Fruit fly (Drosophila melanogaster) whole organism, adult: ENCODE measurements around the gene apn.

Source experiments
- CG11617 ChIP-seq: fragments of 200-800 bp; sonication (Bioruptor generic); optimal IDR thresholded peaks from 2 replicates; lab custom pipeline; 2017; ENCODE audit warnings: mild to moderate bottlenecking, missing biosample characterization, missing genetic modification reagents, missing genetic modification characterization
- CG12768 ChIP-seq: fragments of 200-800 bp; sonication (Bioruptor generic); optimal IDR thresholded peaks from 2 replicates; lab custom pipeline; 2017; ENCODE audit warnings: missing biosample characterization, missing genetic modification characterization, mild to moderate bottlenecking, moderate library complexity, missing genetic modification reagents
- CG14711 ChIP-seq: fragments of 200-800 bp; sonication (Bioruptor generic); optimal IDR thresholded peaks from 2 replicates; lab custom pipeline; 2018; ENCODE audit warnings: missing biosample characterization, mild to moderate bottlenecking, missing genetic modification characterization, moderate library complexity
- CG1620 ChIP-seq: fragments of 200-800 bp; sonication (Bioruptor generic); optimal IDR thresholded peaks from 2 replicates; lab custom pipeline; 2016; ENCODE audit warnings: missing biosample characterization, missing genetic modification characterization
- CG33017 ChIP-seq: fragments of 200-800 bp; sonication (Bioruptor generic); optimal IDR thresholded peaks from 2 replicates; lab custom pipeline; 2018; ENCODE audit warnings: missing biosample characterization, mild to moderate bottlenecking, missing genetic modification characterization, moderate library complexity
- CG5204 ChIP-seq: fragments of 200-800 bp; sonication (Bioruptor generic); optimal IDR thresholded peaks from 2 replicates; lab custom pipeline; 2016; ENCODE audit warnings: missing biosample characterization, missing genetic modification characterization
- CG7045 ChIP-seq: fragments of 200-800 bp; sonication (Bioruptor generic); optimal IDR thresholded peaks from 2 replicates; lab custom pipeline; 2017; ENCODE audit warnings: missing biosample characterization, mild to moderate bottlenecking, missing genetic modification characterization
- CG7101 ChIP-seq: fragments of 200-800 bp; sonication (Bioruptor generic); optimal IDR thresholded peaks from 2 replicates; lab custom pipeline; 2018; ENCODE audit warnings: missing biosample characterization, mild to moderate bottlenecking, missing genetic modification characterization, moderate library complexity
- Clk ChIP-seq: fragments of 200-800 bp; sonication (Bioruptor generic); optimal IDR thresholded peaks from 2 replicates; lab custom pipeline; 2017; ENCODE audit warnings: missing biosample characterization, missing genetic modification characterization
- Crg-1 ChIP-seq: fragments of 200-800 bp; sonication (Bioruptor generic); optimal IDR thresholded peaks from 2 replicates; lab custom pipeline; 2016; ENCODE audit warnings: missing biosample characterization, missing genetic modification characterization
- Hr96 ChIP-seq: fragments of 200-800 bp; sonication (Bioruptor generic); optimal IDR thresholded peaks from 2 replicates; lab custom pipeline; 2016; ENCODE audit warnings: missing biosample characterization, missing genetic modification characterization
- Mnt ChIP-seq: fragments of 200-800 bp; sonication (Bioruptor generic); optimal IDR thresholded peaks from 2 replicates; lab custom pipeline; 2016; ENCODE audit warnings: missing biosample characterization, mild to moderate bottlenecking, missing genetic modification characterization
- bab1 ChIP-seq: fragments of 200-800 bp; sonication (Bioruptor generic); optimal IDR thresholded peaks from 3 replicates; lab custom pipeline; 2019; ENCODE audit warnings: missing biosample characterization, mild to moderate bottlenecking, missing genetic modification characterization, moderate library complexity
- cic ChIP-seq: fragments of 200-800 bp; sonication (Bioruptor generic); optimal IDR thresholded peaks from 2 replicates; lab custom pipeline; 2017; ENCODE audit warnings: missing biosample characterization, mild to moderate bottlenecking, missing genetic modification characterization, moderate library complexity
- cnc ChIP-seq, 2 experiments: fragments of >200 bp; optimal IDR thresholded peaks; 2 replicates each; lab custom pipeline; 2017
- kay ChIP-seq: fragments of 200-800 bp; sonication (Bioruptor generic); peaks from one replicate; lab custom pipeline; 2016; ENCODE audit warnings: missing biosample characterization, missing genetic modification characterization, borderline replicate concordance
- ovo ChIP-seq: fragments of 200-800 bp; sonication (Bioruptor generic); optimal IDR thresholded peaks from 2 replicates; lab custom pipeline; 2016; ENCODE audit warnings: missing biosample characterization, missing genetic modification characterization
- pad ChIP-seq: fragments of 200-800 bp; sonication (Bioruptor generic); optimal IDR thresholded peaks from 3 replicates; lab custom pipeline; 2017; ENCODE audit warnings: missing biosample characterization, missing genetic modification characterization, mild to moderate bottlenecking, moderate library complexity, missing genetic modification reagents
- tj ChIP-seq: fragments of 200-800 bp; sonication (Bioruptor generic); optimal IDR thresholded peaks from 3 replicates; lab custom pipeline; 2017; ENCODE audit warnings: missing biosample characterization, mild to moderate bottlenecking, missing genetic modification characterization, moderate library complexity
- toe ChIP-seq: fragments of 200-800 bp; sonication (Bioruptor generic); optimal IDR thresholded peaks from 2 replicates; lab custom pipeline; 2016; ENCODE audit warnings: missing biosample characterization, missing genetic modification characterization

Gene apn

dm6 chr3R:13288763-13289312, at the start of gene apn:
apn (minus strand) TSS chr3R:13288813.
- TF ChIP-seq bab1 (GFP tag; lab: Kevin White, UChicago) (no peak), CG1620 (GFP tag; lab: Kevin White, UChicago) (no peak), ovo (GFP tag; lab: Kevin White, UChicago) (no peak), CG7101 (tag; lab: Kevin White, UChicago) (no peak), Crg-1 (no peak), cic (no peak), toe (GFP tag; lab: Kevin White, UChicago) (no peak)

dm6 chr3R:13338030-13338429, 49.4 kb upstream of the apn start, which contains the start of gene PK2-R1:
PK2-R1 (plus strand) TSS chr3R:13338330.
- TF ChIP-seq CG7101 (tag; lab: Kevin White, UChicago), result no peak
- TF ChIP-seq cic, result no peak
- TF ChIP-seq kay (GFP tag; lab: Kevin White, UChicago), result no peak
- TF ChIP-seq CG7045, result no peak
- no peak for TF ChIP-seq CG33017 (tag; lab: Kevin White, UChicago)
- no peak for TF ChIP-seq CG14711
- no peak for TF ChIP-seq CG11617 (GFP tag; lab: Kevin White, UChicago)
- TF ChIP-seq Hr96 (GFP tag; lab: Kevin White, UChicago), result no peak
- TF ChIP-seq cnc (optimal IDR thresholded peaks at IDR 0.05; lab: Kevin White, UChicago), result no peak
- TF ChIP-seq Clk (GFP tag; lab: Kevin White, UChicago), result no peak
- TF ChIP-seq ovo (GFP tag; lab: Kevin White, UChicago), result no peak
- no peak for TF ChIP-seq tj (GFP tag; lab: Kevin White, UChicago)
- TF ChIP-seq Crg-1, result no peak
- TF ChIP-seq bab1 (GFP tag; lab: Kevin White, UChicago), result no peak
- TF ChIP-seq Mnt (GFP tag; lab: Kevin White, UChicago), result no peak
- TF ChIP-seq pad, result no peak
- TF ChIP-seq toe (GFP tag; lab: Kevin White, UChicago), result no peak
- TF ChIP-seq CG5204, result no peak
- TF ChIP-seq CG12768, result no peak
- TF ChIP-seq CG1620 (GFP tag; lab: Kevin White, UChicago), result no peak

- TF ChIP-seq CG33017 (tag; lab: Kevin White, UChicago), result no peak
- no peak for TF ChIP-seq Clk (GFP tag; lab: Kevin White, UChicago)
- TF ChIP-seq Mnt (GFP tag; lab: Kevin White, UChicago), result no peak
- no peak for TF ChIP-seq CG14711
- TF ChIP-seq toe (GFP tag; lab: Kevin White, UChicago), result no peak
- no peak for TF ChIP-seq bab1 (GFP tag; lab: Kevin White, UChicago)
- TF ChIP-seq pad, result no peak
Observed at dm6 chr3R:13334007-13334406, 45.4 kb upstream of the apn start, which contains the start of gene PK2-R2. PK2-R2 (minus strand) TSS chr3R:13334166.

- no peak for TF ChIP-seq Mnt (GFP tag; lab: Kevin White, UChicago)
- TF ChIP-seq cnc (optimal IDR thresholded peaks at IDR 0.05; lab: Kevin White, UChicago), result no peak
- TF ChIP-seq tj (GFP tag; lab: Kevin White, UChicago), result no peak
- TF ChIP-seq pad, result no peak
- no peak for TF ChIP-seq CG7101 (tag; lab: Kevin White, UChicago)
- no peak for TF ChIP-seq CG33017 (tag; lab: Kevin White, UChicago)
- no peak for TF ChIP-seq CG5204
- TF ChIP-seq Clk (GFP tag; lab: Kevin White, UChicago), result no peak
- no peak for TF ChIP-seq Crg-1
- no peak for TF ChIP-seq CG1620 (GFP tag; lab: Kevin White, UChicago)
Observed at dm6 chr3R:13333031-13333430, 44.4 kb upstream of the apn start.

dm6 chr3R:13319873-13320272, 31.3 kb upstream of the apn start:
- no peak for TF ChIP-seq CG11617 (GFP tag; lab: Kevin White, UChicago)
- TF ChIP-seq cic, result no peak
- no peak for TF ChIP-seq Crg-1

- no peak for TF ChIP-seq cic
- TF ChIP-seq CG11617 (GFP tag; lab: Kevin White, UChicago), result no peak
- TF ChIP-seq CG12768, result no peak
- TF ChIP-seq Mnt (GFP tag; lab: Kevin White, UChicago), result no peak
- TF ChIP-seq CG33017 (tag; lab: Kevin White, UChicago), result no peak
- TF ChIP-seq bab1 (GFP tag; lab: Kevin White, UChicago), result no peak
- TF ChIP-seq toe (GFP tag; lab: Kevin White, UChicago), result no peak
- no peak for TF ChIP-seq cnc (optimal IDR thresholded peaks at IDR 0.05; lab: Kevin White, UChicago)
- TF ChIP-seq tj (GFP tag; lab: Kevin White, UChicago), result no peak
Observed at dm6 chr3R:13319170-13319569, 30.6 kb upstream of the apn start, which contains the start of gene CG45080. CG45080 (minus strand) TSS chr3R:13319270.

- TF ChIP-seq CG11617 (GFP tag; lab: Kevin White, UChicago), result no peak
- TF ChIP-seq cnc (optimal IDR thresholded peaks at IDR 0.05; lab: Kevin White, UChicago), result no peak
- TF ChIP-seq CG33017 (tag; lab: Kevin White, UChicago), result no peak
- no peak for TF ChIP-seq CG14711
- TF ChIP-seq Clk (GFP tag; lab: Kevin White, UChicago), result no peak
- TF ChIP-seq Hr96 (GFP tag; lab: Kevin White, UChicago), result no peak
- TF ChIP-seq Mnt (GFP tag; lab: Kevin White, UChicago), result no peak
- no peak for TF ChIP-seq CG5204
- TF ChIP-seq CG7101 (tag; lab: Kevin White, UChicago), result no peak
- TF ChIP-seq toe (GFP tag; lab: Kevin White, UChicago), result no peak
- no peak for TF ChIP-seq kay (GFP tag; lab: Kevin White, UChicago)
Observed at dm6 chr3R:13313088-13313487, 24.5 kb upstream of the apn start, which contains the start of gene CG44142. CG44142 (minus strand) TSS chr3R:13313188.
